Worm (Caenorhabditis elegans): ENCODE measurements around the gene tbc-11.

tbc-11 gene

ce11 chrX:950482-950881 is 25.7 kb downstream of the tbc-11 start, which contains the start of gene arr-1:
Gene arr-1 (plus strand): TSS chrX:950782.
- TF ChIP-seq C08G9.2 (tag; optimal IDR thresholded peaks at IDR 0.05) (no peak), zip-5 (tag; optimal IDR thresholded peaks at IDR 0.05) (no peak), fkh-10 (GFP tag; optimal IDR thresholded peaks at IDR 0.05) (no peak), hlh-15 (tag; optimal IDR thresholded peaks at IDR 0.05) (no peak), unc-86 (tag; optimal IDR thresholded peaks at IDR 0.05) (no peak)

ce11 chrX:952557-953083 is 27.9 kb downstream of the tbc-11 start:
- TF ChIP-seq ceh-45 (GFP tag; IDR thresholded peaks at IDR 0.05), result no peak
- no peak for TF ChIP-seq npax-4 (tag; optimal IDR thresholded peaks at IDR 0.05)
- TF ChIP-seq ceh-31 (tag; optimal IDR thresholded peaks at IDR 0.05), result peak; percentile 70
- TF ChIP-seq lim-6 (tag; optimal IDR thresholded peaks at IDR 0.05), result no peak
- TF ChIP-seq ceh-22 (tag; optimal IDR thresholded peaks at IDR 0.05), result no peak
- TF ChIP-seq syd-9 (tag; optimal IDR thresholded peaks at IDR 0.05), result no peak
- no peak for TF ChIP-seq unc-3 (GFP tag; conservative IDR thresholded peaks at IDR 0.05)
- TF ChIP-seq unc-3 (tag; optimal IDR thresholded peaks at IDR 0.05), result no peak
- TF ChIP-seq ztf-16 (tag; optimal IDR thresholded peaks at IDR 0.05), result no peak
- TF ChIP-seq ref-2 (tag; optimal IDR thresholded peaks at IDR 0.05), result no peak
- TF ChIP-seq rnt-1 (tag; optimal IDR thresholded peaks at IDR 0.05), result no peak
- peak; percentile 10 for TF ChIP-seq tbx-2 (tag; optimal IDR thresholded peaks at IDR 0.05)
- no peak for TF ChIP-seq pros-1 (tag; optimal IDR thresholded peaks at IDR 0.05)
- TF ChIP-seq lin-11 (tag; optimal IDR thresholded peaks at IDR 0.05), result no peak
- TF ChIP-seq odd-2 (tag; optimal IDR thresholded peaks at IDR 0.05), result no peak
- no peak for TF ChIP-seq K09A11.1 (tag; optimal IDR thresholded peaks at IDR 0.05; ENCODE audit: insufficient read depth)
- TF ChIP-seq Y22D7AL.16 (tag; optimal IDR thresholded peaks at IDR 0.05), result no peak
- TF ChIP-seq C08G9.2 (tag; optimal IDR thresholded peaks at IDR 0.05), result no peak
- TF ChIP-seq unc-86 (tag; optimal IDR thresholded peaks at IDR 0.05), result no peak
- TF ChIP-seq sdc-2 (tag; optimal IDR thresholded peaks at IDR 0.05), result no peak
- TF ChIP-seq ahr-1 (tag; optimal IDR thresholded peaks at IDR 0.05), result no peak
- no peak for TF ChIP-seq ttx-3 (tag; optimal IDR thresholded peaks at IDR 0.05)
- TF ChIP-seq hlh-8 (tag; optimal IDR thresholded peaks at IDR 0.05), result no peak
- no peak for TF ChIP-seq T23F11.4 (GFP tag; optimal IDR thresholded peaks at IDR 0.05)
- no peak for TF ChIP-seq elt-2 (tag; optimal IDR thresholded peaks at IDR 0.05)
- no peak for TF ChIP-seq ceh-2 (tag; optimal IDR thresholded peaks at IDR 0.05)
- no peak for TF ChIP-seq ama-1 (optimal IDR thresholded peaks at IDR 0.05)
- TF ChIP-seq che-1 (tag; optimal IDR thresholded peaks at IDR 0.05), result no peak
- no peak for TF ChIP-seq hlh-13 (GFP tag; optimal IDR thresholded peaks at IDR 0.05)
- TF ChIP-seq ceh-30 (tag; optimal IDR thresholded peaks at IDR 0.05), result no peak
- TF ChIP-seq nhr-232 (tag; optimal IDR thresholded peaks at IDR 0.05), result no peak
- TF ChIP-seq C38D4.7 (GFP tag; optimal IDR thresholded peaks at IDR 0.05), result no peak
- TF ChIP-seq ceh-48 (tag; optimal IDR thresholded peaks at IDR 0.05), result peak; percentile 41
- peak; percentile 75 for TF ChIP-seq unc-42 (tag; optimal IDR thresholded peaks at IDR 0.05)
- TF ChIP-seq F13H6.1 (tag; optimal IDR thresholded peaks at IDR 0.05), result no peak
- peak; percentile 43 for TF ChIP-seq ceh-34 (tag; optimal IDR thresholded peaks at IDR 0.05)
- TF ChIP-seq elt-4 (tag; optimal IDR thresholded peaks at IDR 0.05), result no peak
- peak; percentile 12 for TF ChIP-seq fkh-10 (GFP tag; optimal IDR thresholded peaks at IDR 0.05)
- peak; percentile 42 for TF ChIP-seq nfya-1 (tag; optimal IDR thresholded peaks at IDR 0.05)
- TF ChIP-seq madf-2 (tag; optimal IDR thresholded peaks at IDR 0.05), result no peak
